Fruit fly (Drosophila melanogaster): ENCODE measurements around the gene CG15578.
A peak's percentile ranks its signal among the peaks of the same experiment; 100 is the strongest.

The CG15578 gene

dm6 chrX:4311699-4312098 is 33.9 kb upstream of the CG15578 start, which contains the start of gene CG15579:
TSS of gene CG15579 (minus strand) at chrX:4311799.
- TF ChIP-seq CG34406 (GFP tag; optimal IDR thresholded peaks at IDR 0.05): no peak

- TF ChIP-seq Eip78C (GFP tag) (peak; percentile 56), Hr38 (GFP tag; optimal IDR thresholded peaks at IDR 0.05) (no peak), fkh (GFP tag; optimal IDR thresholded peaks at IDR 0.05) (peak; percentile 7)
These were observed 28.2 kb upstream of the CG15578 start for dm6 chrX:4305980-4306379.

DNA sequence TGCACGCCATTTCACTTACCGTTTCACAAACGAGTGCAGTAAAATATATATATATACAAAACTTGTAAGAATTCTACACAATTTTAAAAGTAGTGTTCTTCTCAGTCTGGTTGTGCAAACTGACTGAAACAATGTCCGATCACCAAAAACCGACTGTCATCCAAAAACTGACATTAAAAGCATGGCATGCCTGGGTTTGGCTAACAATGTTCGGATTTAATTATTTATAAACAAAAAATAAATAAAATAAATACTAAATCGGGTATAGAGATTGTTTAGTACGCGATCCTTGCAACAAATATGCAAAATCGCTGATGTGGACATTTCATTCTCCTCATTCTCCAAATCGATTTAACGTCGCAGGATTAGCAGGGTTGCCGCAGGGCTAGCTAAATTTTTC is 24.5 kb upstream of the CG15578 start, which contains the start of gene CG12692:
CG12692 (minus strand) TSS at position 101 of the 400 bp plus-strand sequence.
- TF ChIP-seq CG6163 (GFP tag; IDR thresholded peaks at IDR 0.05): no peak
- no peak for TF ChIP-seq CG10669 (GFP tag; optimal IDR thresholded peaks at IDR 0.05)
- TF ChIP-seq CG11762 (GFP tag; optimal IDR thresholded peaks at IDR 0.05; ENCODE audit: insufficient read depth): no peak
- no peak for TF ChIP-seq salr (GFP tag; optimal IDR thresholded peaks at IDR 0.05)
- TF ChIP-seq CG1621 (tag; optimal IDR thresholded peaks at IDR 0.05): no peak
- no peak for TF ChIP-seq Blimp-1 (GFP tag; optimal IDR thresholded peaks at IDR 0.05)
- TF ChIP-seq Ets96B (tag; optimal IDR thresholded peaks at IDR 0.05): no peak
- no peak for TF ChIP-seq Sox15 (GFP tag; optimal IDR thresholded peaks at IDR 0.05)
- no peak for TF ChIP-seq CG8319 (GFP tag; optimal IDR thresholded peaks at IDR 0.05)
- no peak for TF ChIP-seq CG8632 (GFP tag; optimal IDR thresholded peaks at IDR 0.05)
- no peak for TF ChIP-seq spab (GFP tag; optimal IDR thresholded peaks at IDR 0.05)
- no peak for TF ChIP-seq CG4318 (GFP tag; optimal IDR thresholded peaks at IDR 0.05)
- TF ChIP-seq Sox102F (GFP tag; optimal IDR thresholded peaks at IDR 0.05): no peak
- no peak for TF ChIP-seq CG6808 (GFP tag; optimal IDR thresholded peaks at IDR 0.05)
- no peak for TF ChIP-seq cyc (GFP tag; optimal IDR thresholded peaks at IDR 0.05)
- TF ChIP-seq Ets21C (GFP tag; optimal IDR thresholded peaks at IDR 0.05): no peak
- TF ChIP-seq Sox14 (GFP tag; optimal IDR thresholded peaks at IDR 0.05): no peak

dm6 chrX:4293418-4293817 is 15.7 kb upstream of the CG15578 start:
- no peak for TF ChIP-seq achi (GFP tag; optimal IDR thresholded peaks at IDR 0.05)
- no peak for TF ChIP-seq CG8632 (GFP tag; optimal IDR thresholded peaks at IDR 0.05)
- no peak for TF ChIP-seq eg (GFP tag; IDR thresholded peaks at IDR 0.05)
- no peak for TF ChIP-seq CG11762 (GFP tag; optimal IDR thresholded peaks at IDR 0.05; ENCODE audit: insufficient read depth)
- TF ChIP-seq Ets96B (tag; optimal IDR thresholded peaks at IDR 0.05): no peak
- no peak for TF ChIP-seq CG8119 (GFP tag; IDR thresholded peaks at IDR 0.05)
- TF ChIP-seq CG3919 (GFP tag; optimal IDR thresholded peaks at IDR 0.05): no peak
- no peak for TF ChIP-seq acj6 (GFP tag; optimal IDR thresholded peaks at IDR 0.05)
- no peak for TF ChIP-seq CG10631 (GFP tag; optimal IDR thresholded peaks at IDR 0.05)
- TF ChIP-seq CG6808 (GFP tag; optimal IDR thresholded peaks at IDR 0.05): no peak
- TF ChIP-seq OdsH (GFP tag; optimal IDR thresholded peaks at IDR 0.05): no peak
- no peak for TF ChIP-seq Sox15 (GFP tag; optimal IDR thresholded peaks at IDR 0.05)
- no peak for TF ChIP-seq Gug (GFP tag; IDR thresholded peaks at IDR 0.05)
- no peak for TF ChIP-seq CG11294 (GFP tag; IDR thresholded peaks at IDR 0.05)

DNA sequence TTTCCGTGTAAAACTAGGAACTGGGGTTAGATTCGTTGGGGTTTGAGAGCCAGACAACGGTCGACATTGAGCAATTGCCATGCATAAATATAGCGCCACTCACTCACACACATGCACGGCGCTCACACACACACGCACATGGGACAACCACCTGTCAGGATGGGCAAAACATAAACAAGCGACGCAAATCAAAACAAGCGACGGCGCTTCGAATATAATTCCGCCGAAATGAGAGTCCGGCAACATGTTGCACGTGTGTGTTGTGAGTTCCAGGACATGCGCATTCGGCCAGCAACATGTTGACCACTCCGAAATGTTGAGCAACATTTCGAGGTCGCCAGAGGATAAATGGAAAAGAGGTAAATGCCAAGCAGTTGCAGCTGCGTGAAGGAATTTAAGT is 3.0 kb upstream of the CG15578 start:
- TF ChIP-seq dac (GFP tag; optimal IDR thresholded peaks at IDR 0.05) (no peak), CG11294 (GFP tag; IDR thresholded peaks at IDR 0.05) (no peak), fkh (GFP tag; optimal IDR thresholded peaks at IDR 0.05) (no peak), Blimp-1 (GFP tag; optimal IDR thresholded peaks at IDR 0.05) (no peak)

DNA sequence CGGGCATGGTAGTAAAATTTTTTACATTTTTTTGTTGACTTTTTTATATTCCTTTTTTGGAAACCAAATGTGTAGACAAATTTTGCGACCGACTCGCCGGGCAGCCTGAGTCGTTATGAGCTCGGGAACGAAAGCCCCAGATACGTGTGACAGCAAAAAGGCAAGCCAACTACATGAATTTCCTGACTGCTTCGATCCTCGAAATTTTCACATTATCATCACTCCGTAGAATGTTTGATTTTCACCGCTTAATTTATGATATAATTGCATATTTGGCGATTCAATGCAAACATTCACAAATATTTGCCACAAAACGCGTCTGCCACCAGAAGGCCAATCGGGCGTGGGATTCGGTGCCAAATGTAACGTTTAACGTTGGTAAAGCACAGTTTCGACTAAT is 861 bp downstream of the CG15578 start, which contains the start of gene CG15577:
CG15577 (minus strand) TSS at position 101 of the 400 bp plus-strand sequence.
- TF ChIP-seq CG34406 (GFP tag; optimal IDR thresholded peaks at IDR 0.05): no peak
- no peak for TF ChIP-seq Ets96B (tag; optimal IDR thresholded peaks at IDR 0.05)
- TF ChIP-seq Hr39 (GFP tag; optimal IDR thresholded peaks at IDR 0.05): no peak
- TF ChIP-seq CG8632 (GFP tag; optimal IDR thresholded peaks at IDR 0.05): no peak
- TF ChIP-seq CG11762 (GFP tag; optimal IDR thresholded peaks at IDR 0.05; ENCODE audit: insufficient read depth): no peak
- no peak for TF ChIP-seq CG3919 (GFP tag; optimal IDR thresholded peaks at IDR 0.05)
- TF ChIP-seq CG11902 (GFP tag; optimal IDR thresholded peaks at IDR 0.05): no peak
- no peak for TF ChIP-seq pdm3 (GFP tag; optimal IDR thresholded peaks at IDR 0.05)
- TF ChIP-seq vri (GFP tag; optimal IDR thresholded peaks at IDR 0.05): no peak
- no peak for TF ChIP-seq CG7368 (GFP tag; optimal IDR thresholded peaks at IDR 0.05)
- no peak for TF ChIP-seq Gug (GFP tag; IDR thresholded peaks at IDR 0.05)
- TF ChIP-seq Lpt (GFP tag; optimal IDR thresholded peaks at IDR 0.05): no peak
- TF ChIP-seq CG6808 (GFP tag; optimal IDR thresholded peaks at IDR 0.05): no peak
- no peak for TF ChIP-seq fd59A (GFP tag; optimal IDR thresholded peaks at IDR 0.05)
- no peak for TF ChIP-seq Ets21C (GFP tag; optimal IDR thresholded peaks at IDR 0.05)
